Worm (Caenorhabditis elegans): Measurements from ENCODE around the gene anmt-3.
"Not testable (repeated sequence)": the region's sequence is repeated elsewhere in the genome, so short reads cannot be mapped to it uniquely, and the experiment has no call there.

anmt-3 gene

DNA sequence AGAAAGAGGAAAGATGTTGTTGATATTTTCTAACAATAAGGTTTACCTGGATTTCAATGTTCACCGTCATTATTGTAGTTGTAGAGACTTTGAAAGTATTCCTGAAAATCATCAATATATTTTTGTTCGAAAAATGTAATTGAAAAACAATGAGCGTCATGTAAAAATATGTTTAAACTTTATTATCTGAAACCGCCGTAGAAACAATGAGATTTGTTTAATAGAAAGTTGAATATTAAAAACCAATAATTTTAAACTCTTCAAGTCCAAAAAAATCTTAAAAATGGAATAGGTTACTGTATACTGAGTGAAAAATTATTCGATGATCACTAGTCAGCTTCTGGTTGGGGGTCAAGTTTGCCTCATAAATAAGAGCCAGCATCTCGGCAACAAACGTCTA, at the start of gene anmt-3:
anmt-3 (minus strand) TSS at position 101 of the 400 bp plus-strand sequence.
- no peak for TF ChIP-seq hnd-1 (tag; optimal IDR thresholded peaks at IDR 0.05)
- no peak for TF ChIP-seq tbx-37 (GFP tag; conservative IDR thresholded peaks at IDR 0.05)
- TF ChIP-seq ama-1 (optimal IDR thresholded peaks at IDR 0.05) = no peak
- no peak for TF ChIP-seq ceh-36 (tag; optimal IDR thresholded peaks at IDR 0.05)
- TF ChIP-seq B0310.2 (tag; optimal IDR thresholded peaks at IDR 0.05) = no peak
- TF ChIP-seq hmg-4 (GFP tag; optimal IDR thresholded peaks at IDR 0.05) = no peak

- TF ChIP-seq pes-1 (GFP tag; IDR thresholded peaks at IDR 0.05) = no peak
- no peak for TF ChIP-seq B0310.2 (tag; optimal IDR thresholded peaks at IDR 0.05)
- no peak for TF ChIP-seq ceh-13 (GFP tag; optimal IDR thresholded peaks at IDR 0.05)
- no peak for TF ChIP-seq aly-1 (tag; optimal IDR thresholded peaks at IDR 0.05)
- TF ChIP-seq hmbx-1 (tag; optimal IDR thresholded peaks at IDR 0.05) = no peak
- TF ChIP-seq hmg-4 (GFP tag; optimal IDR thresholded peaks at IDR 0.05) = no peak
- TF ChIP-seq hnd-1 (tag; optimal IDR thresholded peaks at IDR 0.05) = no peak
- TF ChIP-seq flt-1 (GFP tag; IDR thresholded peaks at IDR 0.05) = no peak
- TF ChIP-seq scrt-1 (GFP tag; IDR thresholded peaks at IDR 0.05) = no peak
- no peak for TF ChIP-seq ets-7 (tag; optimal IDR thresholded peaks at IDR 0.05)
- TF ChIP-seq tbx-11 (GFP tag; IDR thresholded peaks at IDR 0.05) = no peak
- TF ChIP-seq sea-1 (GFP tag; conservative IDR thresholded peaks at IDR 0.05) = no peak
- TF ChIP-seq tra-4 (tag; optimal IDR thresholded peaks at IDR 0.05) = no peak
- TF ChIP-seq ceh-36 (tag; optimal IDR thresholded peaks at IDR 0.05) = no peak
- TF ChIP-seq ama-1 (optimal IDR thresholded peaks at IDR 0.05) = no peak
- no peak for TF ChIP-seq tbx-37 (GFP tag; conservative IDR thresholded peaks at IDR 0.05)
- TF ChIP-seq F13C5.2 (tag; optimal IDR thresholded peaks at IDR 0.05) = no peak
Observed at ce11 chrV:10007484-10007883, 49.4 kb upstream of the anmt-3 start.

ce11 chrV:10006374-10006773, 48.2 kb upstream of the anmt-3 start:
- TF ChIP-seq tbx-37 (GFP tag; conservative IDR thresholded peaks at IDR 0.05) = no peak
- TF ChIP-seq hnd-1 (tag; optimal IDR thresholded peaks at IDR 0.05) = no peak
- no peak for TF ChIP-seq ama-1 (optimal IDR thresholded peaks at IDR 0.05)
- no peak for TF ChIP-seq tra-4 (tag; optimal IDR thresholded peaks at IDR 0.05)
- no peak for TF ChIP-seq ceh-13 (GFP tag; optimal IDR thresholded peaks at IDR 0.05)

ce11 chrV:10004048-10004761, 46.1 kb upstream of the anmt-3 start, which contains the start of gene uda-1:
TSS of gene uda-1 (plus strand) at chrV:10004755.
- TF ChIP-seq hmg-4 (GFP tag; optimal IDR thresholded peaks at IDR 0.05); F13C5.2 (tag; optimal IDR thresholded peaks at IDR 0.05); ceh-36 (tag; optimal IDR thresholded peaks at IDR 0.05): not testable (repeated sequence)

ce11 chrV:10003315-10003969, 45.3 kb upstream of the anmt-3 start:
- no peak for TF ChIP-seq ets-7 (tag; optimal IDR thresholded peaks at IDR 0.05)
- TF ChIP-seq B0310.2 (tag; optimal IDR thresholded peaks at IDR 0.05) = no peak
- TF ChIP-seq flt-1 (GFP tag; IDR thresholded peaks at IDR 0.05) = no peak
- no peak for TF ChIP-seq ama-1 (optimal IDR thresholded peaks at IDR 0.05)
- no peak for TF ChIP-seq hmg-4 (GFP tag; optimal IDR thresholded peaks at IDR 0.05)
- TF ChIP-seq hmbx-1 (tag; optimal IDR thresholded peaks at IDR 0.05) = no peak
- TF ChIP-seq pes-1 (GFP tag; IDR thresholded peaks at IDR 0.05) = no peak
- TF ChIP-seq tbx-11 (GFP tag; IDR thresholded peaks at IDR 0.05) = no peak
- no peak for TF ChIP-seq hnd-1 (tag; optimal IDR thresholded peaks at IDR 0.05)
- TF ChIP-seq tbx-37 (GFP tag; conservative IDR thresholded peaks at IDR 0.05) = no peak
- TF ChIP-seq scrt-1 (GFP tag; IDR thresholded peaks at IDR 0.05) = no peak
- no peak for TF ChIP-seq ceh-36 (tag; optimal IDR thresholded peaks at IDR 0.05)

ce11 chrV:10002720-10003119, 44.6 kb upstream of the anmt-3 start:
- TF ChIP-seq pes-1 (GFP tag; IDR thresholded peaks at IDR 0.05) (no peak), sea-1 (GFP tag; conservative IDR thresholded peaks at IDR 0.05) (no peak), hmbx-1 (tag; optimal IDR thresholded peaks at IDR 0.05) (no peak), ceh-36 (tag; optimal IDR thresholded peaks at IDR 0.05) (no peak), tbx-37 (GFP tag; conservative IDR thresholded peaks at IDR 0.05) (no peak), hmg-4 (GFP tag; optimal IDR thresholded peaks at IDR 0.05) (no peak), F13C5.2 (tag; optimal IDR thresholded peaks at IDR 0.05) (no peak), ceh-13 (GFP tag; optimal IDR thresholded peaks at IDR 0.05) (no peak), aly-1 (tag; optimal IDR thresholded peaks at IDR 0.05) (no peak), flt-1 (GFP tag; IDR thresholded peaks at IDR 0.05) (no peak), scrt-1 (GFP tag; IDR thresholded peaks at IDR 0.05) (no peak), tbx-11 (GFP tag; IDR thresholded peaks at IDR 0.05) (no peak), tra-4 (tag; optimal IDR thresholded peaks at IDR 0.05) (no peak), ets-7 (tag; optimal IDR thresholded peaks at IDR 0.05) (no peak), ama-1 (optimal IDR thresholded peaks at IDR 0.05) (no peak), hnd-1 (tag; optimal IDR thresholded peaks at IDR 0.05) (no peak), B0310.2 (tag; optimal IDR thresholded peaks at IDR 0.05) (no peak)

DNA sequence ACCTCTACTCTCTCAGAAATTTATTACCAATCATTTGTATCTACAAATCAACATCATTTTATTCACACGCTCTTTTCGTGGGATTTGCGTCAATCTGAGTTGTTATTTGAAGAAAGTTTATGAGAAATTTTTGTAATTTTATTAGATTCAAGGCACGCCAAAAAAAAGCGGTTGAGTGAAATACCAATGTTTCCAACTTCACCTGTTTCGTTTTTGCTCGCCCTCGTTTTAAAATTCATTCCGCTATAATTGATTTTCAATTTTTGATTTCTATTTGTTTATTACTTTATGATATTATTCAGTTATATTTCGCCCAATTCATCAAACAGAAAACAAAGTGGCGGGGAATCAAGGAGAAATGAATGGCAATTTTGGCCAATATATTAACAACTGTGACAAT, 42.6 kb upstream of the anmt-3 start, which contains the start of gene K08H10.10:
K08H10.10 (plus strand) TSS at position 301 of the 400 bp plus-strand sequence.
- TF ChIP-seq hmg-4 (GFP tag; optimal IDR thresholded peaks at IDR 0.05) (no peak), ama-1 (optimal IDR thresholded peaks at IDR 0.05) (no peak), hmbx-1 (tag; optimal IDR thresholded peaks at IDR 0.05) (no peak), ceh-36 (tag; optimal IDR thresholded peaks at IDR 0.05) (no peak), F13C5.2 (tag; optimal IDR thresholded peaks at IDR 0.05) (no peak), tbx-37 (GFP tag; conservative IDR thresholded peaks at IDR 0.05) (no peak), flt-1 (GFP tag; IDR thresholded peaks at IDR 0.05) (no peak), tbx-11 (GFP tag; IDR thresholded peaks at IDR 0.05) (no peak), scrt-1 (GFP tag; IDR thresholded peaks at IDR 0.05) (no peak), pes-1 (GFP tag; IDR thresholded peaks at IDR 0.05) (no peak), tra-4 (tag; optimal IDR thresholded peaks at IDR 0.05) (no peak), ets-7 (tag; optimal IDR thresholded peaks at IDR 0.05) (no peak), ceh-13 (GFP tag; optimal IDR thresholded peaks at IDR 0.05) (no peak), sea-1 (GFP tag; conservative IDR thresholded peaks at IDR 0.05) (no peak), aly-1 (tag; optimal IDR thresholded peaks at IDR 0.05) (no peak)
